Fruit fly (Drosophila melanogaster) ovary, adult (tissue): ENCODE data around the gene CG32453.

Source experiments
- CG17801 ChIP-seq: fragments of 200-800 bp; optimal IDR thresholded peaks from 2 replicates; lab custom pipeline; 2019; ENCODE audit warnings: missing biosample characterization, mild to moderate bottlenecking, missing genetic modification characterization, moderate library complexity; ENCODE audit not compliant: partially characterized antibody

The CG32453 gene

dm6 chr3L:22742945-22743582 is 46.0 kb downstream of the CG32453 start:
- TF ChIP-seq CG17801: no peak
